Fruit fly (Drosophila melanogaster) whole organism, embryonic: ENCODE measurements around the gene CG14195.

Experiments used
- Atf3 ChIP-seq: fragments of 200-800 bp; sonication (Bioruptor generic); optimal IDR thresholded peaks from 3 replicates; lab custom pipeline; 2016; ENCODE audit warnings: missing biosample characterization, missing genetic modification characterization
- BtbVII ChIP-seq: fragments of 200-800 bp; sonication (Bioruptor generic); optimal IDR thresholded peaks from 3 replicates; lab custom pipeline; 2017; ENCODE audit warnings: missing biosample characterization, mild to moderate bottlenecking, missing genetic modification characterization
- CG10321 ChIP-seq: fragments of 200-800 bp; sonication (Bioruptor generic); IDR thresholded peaks from 2 replicates; pipeline ENCODE4 v1.3.6; 2022; ENCODE audit warnings: missing biosample characterization, missing genetic modification characterization
- CG11093 ChIP-seq: fragments of 200-800 bp; sonication (Bioruptor generic); IDR thresholded peaks from 3 replicates; pipeline ENCODE4 v1.3.6; 2022; ENCODE audit warnings: missing biosample characterization, missing genetic modification characterization
- CG11696 ChIP-seq: fragments of 200-800 bp; sonication (Bioruptor generic); IDR thresholded peaks from 2 replicates; pipeline ENCODE4 v1.3.6; 2022; ENCODE audit warnings: missing biosample characterization, missing genetic modification characterization
- CG13296 ChIP-seq: fragments of 200-800 bp; sonication (Bioruptor generic); optimal IDR thresholded peaks from 3 replicates; lab custom pipeline; 2018; ENCODE audit warnings: missing biosample characterization, mild to moderate bottlenecking, missing genetic modification characterization
- CG15479 ChIP-seq: fragments of 200-800 bp; sonication (Bioruptor generic); optimal IDR thresholded peaks from 3 replicates; lab custom pipeline; 2019; ENCODE audit warnings: missing biosample characterization, mild to moderate bottlenecking, missing genetic modification characterization, moderate library complexity
- CG16779 ChIP-seq: fragments of 200-800 bp; sonication (Bioruptor generic); IDR thresholded peaks from 2 replicates; pipeline ENCODE4 v1.3.6; 2022; ENCODE audit warnings: missing biosample characterization, missing genetic modification characterization
- CG16815 ChIP-seq: fragments of 200-800 bp; sonication (Bioruptor generic); optimal IDR thresholded peaks from 3 replicates; lab custom pipeline; 2017; ENCODE audit warnings: missing biosample characterization, mild to moderate bottlenecking, missing genetic modification characterization
- CG17361 ChIP-seq: fragments of 200-800 bp; sonication (Bioruptor generic); IDR thresholded peaks from 3 replicates; pipeline ENCODE4 v1.3.6; 2022; ENCODE audit warnings: missing biosample characterization, missing genetic modification characterization
- CG2712 ChIP-seq: fragments of 200-800 bp; optimal IDR thresholded peaks from 3 replicates; lab custom pipeline; 2019; ENCODE audit warnings: missing biosample characterization, mild to moderate bottlenecking, missing genetic modification characterization, moderate library complexity
- CG30020 ChIP-seq: fragments of 200-800 bp; optimal IDR thresholded peaks from 2 replicates; lab custom pipeline; 2019; ENCODE audit warnings: missing biosample characterization, mild to moderate bottlenecking, missing genetic modification characterization, moderate library complexity
- CG42726 ChIP-seq: fragments of 200-800 bp; sonication (Bioruptor generic); IDR thresholded peaks from 2 replicates; pipeline ENCODE4 v1.3.6; 2022; ENCODE audit warnings: missing biosample characterization, missing genetic modification characterization; ENCODE audit not compliant: partially characterized antibody
- CG4360 ChIP-seq: fragments of 200-800 bp; sonication (Bioruptor generic); IDR thresholded peaks from 2 replicates; pipeline ENCODE4 v1.3.6; 2022; ENCODE audit warnings: missing biosample characterization, missing genetic modification characterization
- CG6254 ChIP-seq: fragments of 200-800 bp; sonication (Bioruptor generic); optimal IDR thresholded peaks from 3 replicates; lab custom pipeline; 2017; ENCODE audit warnings: mild to moderate bottlenecking, missing biosample characterization, missing genetic modification reagents, missing genetic modification characterization
- CG6791 ChIP-seq: fragments of 200-800 bp; sonication (Bioruptor generic); IDR thresholded peaks from 3 replicates; pipeline ENCODE4 v1.3.6; 2022; ENCODE audit warnings: missing biosample characterization, missing genetic modification characterization; ENCODE audit not compliant: partially characterized antibody
- CG7357 ChIP-seq: fragments of 200-800 bp; sonication (Bioruptor generic); IDR thresholded peaks from 3 replicates; pipeline ENCODE4 v1.3.6; 2022; ENCODE audit warnings: missing biosample characterization, missing genetic modification characterization
- CG8290 ChIP-seq, 3 experiments: fragments of 200-800 bp; sonication (Bioruptor generic); optimal IDR thresholded peaks; 2 replicates each; lab custom pipeline; 2016 to 2019; ENCODE audit warnings: missing biosample characterization in 3 of 3, missing genetic modification characterization in 3 of 3, mild to moderate bottlenecking in 2 of 3, moderate library complexity in 1 of 3
- CG9727 ChIP-seq: fragments of 200-800 bp; sonication (Bioruptor generic); optimal IDR thresholded peaks from 3 replicates; lab custom pipeline; 2017; ENCODE audit warnings: missing biosample characterization, mild to moderate bottlenecking, missing genetic modification characterization
- CkIIα-i1 ChIP-seq: fragments of 200-800 bp; sonication (Bioruptor generic); IDR thresholded peaks from 2 replicates; pipeline ENCODE4 v1.3.6; 2022; ENCODE audit warnings: missing biosample characterization, missing genetic modification characterization
- Dref ChIP-seq: fragments of 200-800 bp; sonication (Bioruptor generic); IDR thresholded peaks from 2 replicates; pipeline ENCODE4 v1.3.6; 2022; ENCODE audit warnings: missing biosample characterization, missing genetic modification characterization
- Elba2 ChIP-seq: fragments of 200-800 bp; sonication (Bioruptor generic); optimal IDR thresholded peaks from 3 replicates; lab custom pipeline; 2016; ENCODE audit warnings: missing biosample characterization, missing genetic modification characterization
- Fer2 ChIP-seq: fragments of 200-800 bp; sonication (Bioruptor generic); optimal IDR thresholded peaks from 2 replicates; lab custom pipeline; 2018; ENCODE audit warnings: missing biosample characterization, mild to moderate bottlenecking, missing genetic modification characterization, moderate library complexity
- Hr51 ChIP-seq, 2 experiments: fragments of 200-800 bp; sonication (Bioruptor generic); optimal IDR thresholded peaks; 2 replicates in 1 of 2; 3 replicates in 1 of 2; lab custom pipeline; 2016 to 2018; ENCODE audit warnings: missing biosample characterization in 2 of 2, missing genetic modification characterization in 2 of 2, mild to moderate bottlenecking in 1 of 2, moderate library complexity in 1 of 2
- MBD-R2 ChIP-seq: fragments of 200-800 bp; sonication (Bioruptor generic); IDR thresholded peaks from 2 replicates; pipeline ENCODE4 v1.3.6; 2022; ENCODE audit warnings: missing biosample characterization, missing genetic modification characterization
- Max ChIP-seq: fragments of 200-800 bp; sonication (Bioruptor generic); optimal IDR thresholded peaks from 2 replicates; lab custom pipeline; 2016; ENCODE audit warnings: missing biosample characterization, mild to moderate bottlenecking, missing genetic modification characterization
- Pdp1 ChIP-seq, 2 experiments: fragments of 200-800 bp; sonication (Bioruptor generic); optimal IDR thresholded peaks; 3 replicates each; lab custom pipeline; 2016; ENCODE audit warnings: missing biosample characterization in 2 of 2, missing genetic modification characterization in 2 of 2, mild to moderate bottlenecking in 1 of 2, moderate library complexity in 1 of 2
- Scr ChIP-seq: fragments of 200-800 bp; sonication (Bioruptor generic); IDR thresholded peaks from 2 replicates; pipeline ENCODE4 v1.3.6; 2022; ENCODE audit warnings: missing biosample characterization, missing genetic modification characterization; ENCODE audit not compliant: partially characterized antibody
- Ssrp ChIP-seq: fragments of 200-800 bp; sonication (Bioruptor generic); optimal IDR thresholded peaks from 2 replicates; lab custom pipeline; 2018; ENCODE audit warnings: missing biosample characterization, mild to moderate bottlenecking, missing genetic modification characterization, moderate library complexity
- amos ChIP-seq: fragments of 200-800 bp; sonication (Bioruptor generic); IDR thresholded peaks from 2 replicates; pipeline ENCODE4 v1.3.6; 2022; ENCODE audit warnings: missing biosample characterization, missing genetic modification characterization; ENCODE audit not compliant: partially characterized antibody
- ash1 ChIP-seq: fragments of 200-800 bp; sonication (Bioruptor generic); optimal IDR thresholded peaks from 2 replicates; lab custom pipeline; 2018; ENCODE audit warnings: missing biosample characterization, mild to moderate bottlenecking, missing genetic modification characterization
- bbx ChIP-seq: fragments of 200-800 bp; sonication (Bioruptor generic); IDR thresholded peaks from 2 replicates; pipeline ENCODE4 v1.3.6; 2022; ENCODE audit warnings: missing biosample characterization, missing genetic modification characterization; ENCODE audit not compliant: partially characterized antibody
- bsh ChIP-seq, 2 experiments: fragments of 200-800 bp; sonication (Bioruptor generic); optimal IDR thresholded peaks; 2 replicates each; lab custom pipeline; 2017 to 2018; ENCODE audit warnings: mild to moderate bottlenecking in 2 of 2, missing biosample characterization in 2 of 2, missing genetic modification characterization in 2 of 2, moderate library complexity in 1 of 2
- cad ChIP-seq: fragments of >200 bp; optimal IDR thresholded peaks from 2 replicates; lab custom pipeline; 2017; ENCODE audit warnings: missing biosample characterization, missing genetic modification characterization
- crol ChIP-seq: fragments of 200-800 bp; sonication (Bioruptor generic); IDR thresholded peaks from 2 replicates; pipeline ENCODE4 v1.3.6; 2022; ENCODE audit warnings: missing biosample characterization, missing genetic modification characterization
- gce ChIP-seq: fragments of 200-800 bp; sonication (Bioruptor generic); IDR thresholded peaks from 3 replicates; pipeline ENCODE4 v1.3.6; 2022; ENCODE audit warnings: missing biosample characterization, missing genetic modification characterization
- kah ChIP-seq: fragments of 200-800 bp; sonication (Bioruptor generic); optimal IDR thresholded peaks from 2 replicates; lab custom pipeline; 2018; ENCODE audit warnings: missing biosample characterization, mild to moderate bottlenecking, missing genetic modification characterization
- knrl ChIP-seq: fragments of 200-800 bp; sonication (Bioruptor generic); IDR thresholded peaks from 3 replicates; pipeline ENCODE4 v1.3.6; 2022; ENCODE audit warnings: missing biosample characterization, missing genetic modification characterization; ENCODE audit not compliant: partially characterized antibody
- nom ChIP-seq: fragments of 200-800 bp; sonication (Bioruptor generic); optimal IDR thresholded peaks from 2 replicates; lab custom pipeline; 2017; ENCODE audit warnings: missing biosample characterization, missing genetic modification characterization, mild to moderate bottlenecking, moderate library complexity, missing genetic modification reagents
- pum ChIP-seq: fragments of 200-800 bp; sonication (Bioruptor generic); optimal IDR thresholded peaks from 2 replicates; lab custom pipeline; 2016; ENCODE audit warnings: missing biosample characterization, missing genetic modification characterization
- ranshi ChIP-seq: fragments of 200-800 bp; sonication (Bioruptor generic); IDR thresholded peaks from 2 replicates; pipeline ENCODE4 v1.3.6; 2022; ENCODE audit warnings: missing biosample characterization, missing genetic modification characterization
- ro ChIP-seq: fragments of 200-800 bp; sonication (Bioruptor generic); IDR thresholded peaks from 2 replicates; pipeline ENCODE4 v1.3.6; 2022; ENCODE audit warnings: missing biosample characterization, missing genetic modification characterization
- run ChIP-seq: fragments of 200-800 bp; sonication (Bioruptor generic); optimal IDR thresholded peaks from 3 replicates; lab custom pipeline; 2018; ENCODE audit warnings: missing biosample characterization, mild to moderate bottlenecking, missing genetic modification characterization
- tgo ChIP-seq: fragments of 200-800 bp; sonication (Bioruptor generic); IDR thresholded peaks from 3 replicates; pipeline ENCODE4 v1.3.6; 2022; ENCODE audit warnings: missing biosample characterization, missing genetic modification characterization
- tin ChIP-seq: fragments of 200-800 bp; sonication (Bioruptor generic); optimal IDR thresholded peaks from 3 replicates; lab custom pipeline; 2016; ENCODE audit warnings: missing biosample characterization, missing genetic modification characterization
- unpg ChIP-seq: fragments of 200-800 bp; sonication (Bioruptor generic); optimal IDR thresholded peaks from 3 replicates; lab custom pipeline; 2018; ENCODE audit warnings: missing biosample characterization, mild to moderate bottlenecking, missing genetic modification characterization, moderate library complexity

The CG14195 gene

dm6 chrX:19261071-19261470, 49.2 kb upstream of the CG14195 start, which contains the start of gene rictor (continued):
- TF ChIP-seq CG13296 (GFP tag; lab: Kevin White, UChicago) (no peak), CG15479 (GFP tag; lab: Kevin White, UChicago) (no peak), unpg (GFP tag; lab: Kevin White, UChicago) (no peak), CG6791 (GFP tag; lab: Robert Waterston, UW) (no peak; the same call in 2 of the 3 replicates), CG17361 (GFP tag; lab: Robert Waterston, UW) (no peak), Dref (GFP tag; lab: Robert Waterston, UW) (peak; percentile 49), CG11696 (GFP tag; lab: Robert Waterston, UW) (no peak), MBD-R2 (GFP tag; lab: Robert Waterston, UW) (peak; percentile 19; the same call in 1 of the 2 replicates), CG10321 (GFP tag; lab: Robert Waterston, UW) (no peak), tgo (no peak), CG6254 (GFP tag; lab: Kevin White, UChicago) (no peak), amos (GFP tag; lab: Robert Waterston, UW) (peak; percentile 43)
- TF ChIP-seq, all 482 proteins: peak for 13

dm6 chrX:19260696-19260989, 48.8 kb upstream of the CG14195 start:
- TF ChIP-seq CG4360 (peak; percentile 85), knrl (GFP tag; lab: Robert Waterston, UW) (no peak), CG8290 (GFP tag; optimal IDR thresholded peaks at IDR 0.05; lab: Kevin White, UChicago) (no peak), CG8290 (tag; optimal IDR thresholded peaks at IDR 0.05; lab: Kevin White, UChicago) (no peak), Elba2 (GFP tag; lab: Kevin White, UChicago) (peak; percentile 19), run (tag; lab: Kevin White, UChicago) (no peak), bsh (GFP tag; optimal IDR thresholded peaks at IDR 0.05; lab: Kevin White, UChicago) (no peak), CG9727 (no peak), pum (GFP tag; lab: Kevin White, UChicago) (no peak), ash1 (GFP tag; lab: Kevin White, UChicago) (no peak), bbx (GFP tag; lab: Robert Waterston, UW) (no peak), nom (GFP tag; lab: Kevin White, UChicago) (peak; percentile 41), CG2712 (tag; lab: Kevin White, UChicago) (no peak), tin (GFP tag; lab: Kevin White, UChicago) (no peak), BtbVII (GFP tag; lab: Kevin White, UChicago) (no peak), kah (GFP tag; lab: Kevin White, UChicago) (no peak), Atf3 (no peak), gce (GFP tag; lab: Robert Waterston, UW) (no peak), Fer2 (tag; lab: Kevin White, UChicago) (no peak), CG30020 (tag; lab: Kevin White, UChicago) (no peak), CG42726 (GFP tag; lab: Robert Waterston, UW) (0 out of 2 replicates have a peak, but pooled peaks have one; percentile 11), Max (no peak), Scr (no peak), CG16779 (no peak), Hr51 (GFP tag; optimal IDR thresholded peaks at IDR 0.05; lab: Kevin White, UChicago) (no peak), ranshi (GFP tag; lab: Robert Waterston, UW) (no peak), Ssrp (tag; lab: Kevin White, UChicago) (no peak), ro (GFP tag; lab: Robert Waterston, UW) (no peak), CG16815 (no peak), CkIIα-i1 (GFP tag; lab: Robert Waterston, UW) (no peak), Pdp1 (GFP tag; optimal IDR thresholded peaks at IDR 0.05; lab: Kevin White, UChicago) (peak in 1 of 2 experiments; percentile 4), cad (no peak), CG11093 (GFP tag; lab: Robert Waterston, UW) (no peak), crol (GFP tag; lab: Robert Waterston, UW) (peak; percentile 71), CG7357 (GFP tag; lab: Robert Waterston, UW) (no peak)
